Worm (Caenorhabditis elegans) whole organism, early embryonic: Measurements from ENCODE around the gene Y60A3A.21.

Source experiments
- B0310.2 ChIP-seq: sonication (generic microtip); optimal IDR thresholded peaks from 2 replicates; lab custom pipeline; 2016; ENCODE audit warnings: mild to moderate bottlenecking, missing genetic modification characterization, missing compliant biosample characterization
- F13C5.2 ChIP-seq: sonication (generic microtip); optimal IDR thresholded peaks from 2 replicates; lab custom pipeline; 2017; ENCODE audit warnings: mild to moderate bottlenecking, missing genetic modification characterization, inconsistent platforms, missing compliant biosample characterization
- aly-1 ChIP-seq: sonication (generic microtip); optimal IDR thresholded peaks from 2 replicates; lab custom pipeline; 2016; ENCODE audit warnings: missing genetic modification characterization, missing compliant biosample characterization
- ama-1 ChIP-seq: fragments of 150-350 bp; optimal IDR thresholded peaks from 2 replicates; lab custom pipeline; 2014
- ceh-13 ChIP-seq: fragments of 200-800 bp; sonication (Bioruptor generic); optimal IDR thresholded peaks from 2 replicates; lab custom pipeline; 2018; ENCODE audit warnings: mild to moderate bottlenecking, missing genetic modification characterization, missing compliant biosample characterization
- ceh-36 ChIP-seq: sonication (generic microtip); optimal IDR thresholded peaks from 2 replicates; lab custom pipeline; 2016; ENCODE audit warnings: missing genetic modification characterization, inconsistent platforms, missing compliant biosample characterization
- ets-7 ChIP-seq: sonication (generic microtip); optimal IDR thresholded peaks from 2 replicates; lab custom pipeline; 2016; ENCODE audit warnings: missing genotype, missing genetic modification characterization, missing compliant biosample characterization
- flt-1 ChIP-seq: fragments of 200-800 bp; sonication (Bioruptor generic); IDR thresholded peaks from 2 replicates; pipeline ENCODE4 v1.3.6; 2022; ENCODE audit warnings: missing genetic modification characterization, missing compliant biosample characterization
- hmbx-1 ChIP-seq: sonication (generic microtip); optimal IDR thresholded peaks from 2 replicates; lab custom pipeline; 2016; ENCODE audit warnings: mild to moderate bottlenecking, missing genetic modification characterization, missing compliant biosample characterization
- hmg-4 ChIP-seq: fragments of 200-800 bp; sonication (Bioruptor generic); optimal IDR thresholded peaks from 2 replicates; lab custom pipeline; 2018; ENCODE audit warnings: mild to moderate bottlenecking, missing genetic modification characterization, missing compliant biosample characterization
- hnd-1 ChIP-seq: sonication (generic microtip); optimal IDR thresholded peaks from 2 replicates; lab custom pipeline; 2016; ENCODE audit warnings: missing genetic modification characterization, missing compliant biosample characterization
- pes-1 ChIP-seq: fragments of 200-800 bp; sonication (Bioruptor generic); IDR thresholded peaks from 2 replicates; pipeline ENCODE4 v1.3.6; 2022; ENCODE audit warnings: missing genetic modification reagents, missing genetic modification characterization, missing compliant biosample characterization
- scrt-1 ChIP-seq: fragments of 200-800 bp; sonication (Bioruptor generic); IDR thresholded peaks from 2 replicates; pipeline ENCODE4 v1.3.6; 2022; ENCODE audit warnings: missing genetic modification characterization, missing compliant biosample characterization
- sea-1 ChIP-seq: fragments of 200-800 bp; sonication (Bioruptor generic); conservative IDR thresholded peaks from 2 replicates; pipeline ENCODE4 v1.3.6; 2022; ENCODE audit warnings: missing genetic modification characterization, missing compliant biosample characterization
- tbx-11 ChIP-seq: fragments of 200-800 bp; sonication (Bioruptor generic); IDR thresholded peaks from 2 replicates; pipeline ENCODE4 v1.3.6; 2022; ENCODE audit warnings: missing genetic modification characterization, missing compliant biosample characterization
- tbx-37 ChIP-seq: fragments of 200-800 bp; sonication (Bioruptor generic); conservative IDR thresholded peaks from 2 replicates; pipeline ENCODE4 v1.3.6; 2022; ENCODE audit warnings: missing genetic modification reagents, missing genetic modification characterization, missing compliant biosample characterization
- tra-4 ChIP-seq: sonication (generic microtip); optimal IDR thresholded peaks from 2 replicates; lab custom pipeline; 2017; ENCODE audit warnings: missing genetic modification characterization, missing compliant biosample characterization

Y60A3A.21 gene

ce11 chrV:19999100-19999499 is 12.7 kb upstream of the Y60A3A.21 start:
- TF ChIP-seq ceh-13 (GFP tag; lab: Kevin White, UChicago) (no peak), tra-4 (tag; lab: Kevin White, UChicago) (no peak), B0310.2 (tag; lab: Kevin White, UChicago) (no peak), pes-1 (GFP tag; lab: Robert Waterston, UW) (no peak), tbx-11 (no peak), hnd-1 (tag; lab: Kevin White, UChicago) (no peak), ets-7 (tag; lab: Kevin White, UChicago) (no peak), aly-1 (no peak), hmbx-1 (tag; lab: Kevin White, UChicago) (no peak), ceh-36 (tag; lab: Kevin White, UChicago) (no peak), hmg-4 (GFP tag; lab: Kevin White, UChicago) (no peak), F13C5.2 (tag; lab: Kevin White, UChicago) (no peak), ama-1 (no peak), flt-1 (GFP tag; lab: Robert Waterston, UW) (no peak), scrt-1 (GFP tag; lab: Robert Waterston, UW) (no peak)

- no peak for TF ChIP-seq aly-1
- TF ChIP-seq ceh-36 (tag; lab: Kevin White, UChicago), result peak; percentile 63
- 0 out of 2 replicates have a peak, but pooled peaks have one; percentile 38 for TF ChIP-seq scrt-1 (GFP tag; lab: Robert Waterston, UW)
- no peak for TF ChIP-seq B0310.2 (tag; lab: Kevin White, UChicago)
- 0 out of 2 replicates have a peak, but pooled peaks have one; percentile 25 for TF ChIP-seq tbx-37 (GFP tag; lab: Robert Waterston, UW)
These were observed 12.0 kb upstream of the Y60A3A.21 start for ce11 chrV:19999789-20000188.

- TF ChIP-seq tra-4 (tag; lab: Kevin White, UChicago) (no peak), scrt-1 (GFP tag; lab: Robert Waterston, UW) (0 out of 2 replicates have a peak, but pooled peaks have one; percentile 24), sea-1 (GFP tag; lab: Robert Waterston, UW) (no peak), hmbx-1 (tag; lab: Kevin White, UChicago) (no peak)
These were observed 11.1 kb upstream of the Y60A3A.21 start for ce11 chrV:20000639-20001038.

ce11 chrV:20002194-20002593 is 9.6 kb upstream of the Y60A3A.21 start:
- TF ChIP-seq sea-1 (GFP tag; lab: Robert Waterston, UW) (no peak), scrt-1 (GFP tag; lab: Robert Waterston, UW) (0 out of 2 replicates have a peak, but pooled peaks have one; percentile 41)

- no peak for TF ChIP-seq hmg-4 (GFP tag; lab: Kevin White, UChicago)
- TF ChIP-seq tbx-37 (GFP tag; lab: Robert Waterston, UW), result no peak
- no peak for TF ChIP-seq hmbx-1 (tag; lab: Kevin White, UChicago)
- TF ChIP-seq ceh-36 (tag; lab: Kevin White, UChicago), result no peak
These were observed 7.4 kb upstream of the Y60A3A.21 start, which contains the start of gene unc-51 for ce11 chrV:20004385-20004784. Gene unc-51 (minus strand): TSS chrV:20004485.

- no peak for TF ChIP-seq hnd-1 (tag; lab: Kevin White, UChicago)
- peak; percentile 61 for TF ChIP-seq hmg-4 (GFP tag; lab: Kevin White, UChicago)
- peak; percentile 52 for TF ChIP-seq F13C5.2 (tag; lab: Kevin White, UChicago)
These were observed 6.0 kb upstream of the Y60A3A.21 start for ce11 chrV:20005724-20006132.

ce11 chrV:20007470-20007869 is 4.3 kb upstream of the Y60A3A.21 start, which contains the start of gene Y60A3A.23:
Gene Y60A3A.23 (plus strand): TSS chrV:20007770.
- no peak for TF ChIP-seq sea-1 (GFP tag; lab: Robert Waterston, UW)
- no peak for TF ChIP-seq ceh-13 (GFP tag; lab: Kevin White, UChicago)
- no peak for TF ChIP-seq aly-1
- no peak for TF ChIP-seq tra-4 (tag; lab: Kevin White, UChicago)
- no peak for TF ChIP-seq hmbx-1 (tag; lab: Kevin White, UChicago)

- no peak for TF ChIP-seq hnd-1 (tag; lab: Kevin White, UChicago)
- no peak for TF ChIP-seq sea-1 (GFP tag; lab: Robert Waterston, UW)
- no peak for TF ChIP-seq scrt-1 (GFP tag; lab: Robert Waterston, UW)
- no peak for TF ChIP-seq aly-1
- TF ChIP-seq hmg-4 (GFP tag; lab: Kevin White, UChicago), result no peak
- no peak for TF ChIP-seq F13C5.2 (tag; lab: Kevin White, UChicago)
- no peak for TF ChIP-seq flt-1 (GFP tag; lab: Robert Waterston, UW)
- TF ChIP-seq B0310.2 (tag; lab: Kevin White, UChicago), result no peak
- no peak for TF ChIP-seq tra-4 (tag; lab: Kevin White, UChicago)
- TF ChIP-seq ceh-36 (tag; lab: Kevin White, UChicago), result no peak
- TF ChIP-seq hmbx-1 (tag; lab: Kevin White, UChicago), result no peak
- TF ChIP-seq ama-1, result no peak
- TF ChIP-seq ets-7 (tag; lab: Kevin White, UChicago), result no peak
- no peak for TF ChIP-seq tbx-11
- TF ChIP-seq tbx-37 (GFP tag; lab: Robert Waterston, UW), result no peak
These were observed 555 bp upstream of the Y60A3A.21 start for ce11 chrV:20011199-20011598.

- TF ChIP-seq F13C5.2 (tag; lab: Kevin White, UChicago), result no peak
- TF ChIP-seq hnd-1 (tag; lab: Kevin White, UChicago), result no peak
These were observed 9.6 kb downstream of the Y60A3A.21 start for ce11 chrV:20021347-20021746.
